5 fruit fly cellular contexts compared by ENCODE assay signal in the genomic region with DNA sequence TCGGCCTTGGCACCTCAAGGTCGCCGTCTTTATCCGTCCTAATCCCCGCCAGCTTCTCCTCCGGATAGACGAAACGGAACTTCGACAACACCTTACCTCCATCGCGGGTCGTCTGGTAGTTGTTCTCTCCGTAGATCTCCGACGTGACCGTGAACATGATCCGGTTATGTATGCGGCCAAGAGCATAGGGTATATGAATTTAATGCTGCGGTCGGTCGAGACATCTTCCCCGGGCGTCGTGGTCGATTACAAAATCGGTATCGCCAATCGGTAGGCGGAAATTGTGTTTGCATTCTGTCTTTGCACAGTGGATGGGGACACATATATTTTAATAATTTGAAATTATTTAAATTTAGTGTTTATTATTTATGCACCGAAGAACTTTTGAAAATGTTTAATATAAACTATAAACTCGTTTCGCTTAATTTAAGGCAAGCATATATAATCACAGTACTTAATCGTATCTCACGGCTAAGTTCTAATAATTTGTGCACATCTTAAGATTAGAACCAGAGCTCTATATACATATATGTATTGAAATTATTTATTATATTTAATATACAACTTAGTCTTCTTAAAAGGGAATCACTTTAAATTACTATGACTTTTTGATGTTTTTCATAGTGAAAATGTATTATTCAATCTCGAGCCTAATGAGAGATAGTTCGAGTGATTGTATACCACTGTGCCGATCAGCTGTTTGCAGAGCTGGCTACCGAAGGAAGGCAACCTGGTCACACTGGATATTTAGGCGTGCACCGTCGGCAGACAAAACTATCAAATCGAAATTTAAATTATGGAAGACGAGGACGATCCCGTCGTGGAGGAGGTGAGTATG.
TF ChIP-seq lines count a peak whose summit lies in the region.

A gene (minus strand): TSS at position 268 of the 838 bp plus-strand sequence.
A gene (plus strand): TSS at position 733 of the 838 bp plus-strand sequence.

TF ChIP-seq in whole organism, adult, 20 proteins besides CTCF, POLR2A, EP300 and RAD21 (continued from another document):
- TF ChIP-seq CG1620 (GFP tag; optimal IDR thresholded peaks at IDR 0.05; lab: Kevin White, UChicago) = peak; percentile 42
- TF ChIP-seq CG14711 (tag; optimal IDR thresholded peaks at IDR 0.05; lab: Kevin White, UChicago) = peak; percentile 86
- peak; percentile 93 for TF ChIP-seq CG33017 (tag; optimal IDR thresholded peaks at IDR 0.05; lab: Kevin White, UChicago)
- peak; percentile 84 for TF ChIP-seq Clk (GFP tag; optimal IDR thresholded peaks at IDR 0.05; lab: Kevin White, UChicago)

TF ChIP-seq in whole organism, embryonic, 481 proteins besides CTCF, POLR2A, EP300 and RAD21 (continued from another document and continues in another):
- TF ChIP-seq Neu2 (GFP tag; optimal IDR thresholded peaks at IDR 0.05; lab: Kevin White, UChicago; ENCODE audit: borderline replicate concordance) = peak; percentile 53
- peak; percentile 86 for TF ChIP-seq Vsx1 (GFP tag; optimal IDR thresholded peaks at IDR 0.05; lab: Kevin White, UChicago)
- TF ChIP-seq CG14441 (GFP tag; IDR thresholded peaks at IDR 0.05; lab: Robert Waterston, UW) = peak; percentile 75
- no peak for TF ChIP-seq da (GFP tag; optimal IDR thresholded peaks at IDR 0.05; lab: Kevin White, UChicago)
- no peak for TF ChIP-seq CG1832 (GFP tag; optimal IDR thresholded peaks at IDR 0.05; lab: Kevin White, UChicago)
- TF ChIP-seq lilli (GFP tag; optimal IDR thresholded peaks at IDR 0.05; lab: Kevin White, UChicago) = peak; percentile 81
- TF ChIP-seq NFAT (GFP tag; IDR thresholded peaks at IDR 0.05; lab: Robert Waterston, UW) = peak; percentile 61
- TF ChIP-seq Taf1 (GFP tag; IDR thresholded peaks at IDR 0.05; lab: Robert Waterston, UW) = peak; percentile 76
- TF ChIP-seq CG32767 (GFP tag; IDR thresholded peaks at IDR 0.05; lab: Robert Waterston, UW) = peak; percentile 78; the same call in 1 of the 2 replicates
- peak; percentile 51 for TF ChIP-seq Atf-2 (GFP tag; optimal IDR thresholded peaks at IDR 0.05; lab: Kevin White, UChicago)
- TF ChIP-seq dm (GFP tag; optimal IDR thresholded peaks at IDR 0.05; lab: Kevin White, UChicago) = peak; percentile 68
- peak; percentile 92 for TF ChIP-seq D19A (tag; optimal IDR thresholded peaks at IDR 0.05; lab: Kevin White, UChicago)
- TF ChIP-seq esg (GFP tag; conservative IDR thresholded peaks at IDR 0.05; lab: Robert Waterston, UW) = peak; percentile 85
- peak; percentile 94 for TF ChIP-seq PHDP (tag; optimal IDR thresholded peaks at IDR 0.05; lab: Kevin White, UChicago)
- TF ChIP-seq CG17568 (GFP tag; optimal IDR thresholded peaks at IDR 0.05; lab: Kevin White, UChicago) = peak; percentile 88
- peak; percentile 95 for TF ChIP-seq CG1233 (GFP tag; optimal IDR thresholded peaks at IDR 0.05; lab: Kevin White, UChicago)
- peak; percentile 45; the same call in 1 of the 2 replicates for TF ChIP-seq sens-2 (GFP tag; IDR thresholded peaks at IDR 0.05; lab: Robert Waterston, UW)
- no peak for TF ChIP-seq bbx (GFP tag; IDR thresholded peaks at IDR 0.05; lab: Robert Waterston, UW; ENCODE audit: partially characterized antibody)
- peak; percentile 63; the same call in 1 of the 2 replicates for TF ChIP-seq cas (GFP tag; IDR thresholded peaks at IDR 0.05; lab: Robert Waterston, UW)
- TF ChIP-seq tup (GFP tag; optimal IDR thresholded peaks at IDR 0.05; lab: Kevin White, UChicago) = peak; percentile 66
- peak; percentile 80 for TF ChIP-seq Awh (GFP tag; IDR thresholded peaks at IDR 0.05; lab: Robert Waterston, UW)
- peak; percentile 79 for TF ChIP-seq CG12155 (GFP tag; optimal IDR thresholded peaks at IDR 0.05; lab: Kevin White, UChicago)
- peak; percentile 70; the same call in 2 of the 3 replicates for TF ChIP-seq CG11456 (GFP tag; IDR thresholded peaks at IDR 0.05; lab: Robert Waterston, UW)
- TF ChIP-seq CG10431 (GFP tag; optimal IDR thresholded peaks at IDR 0.05; lab: Kevin White, UChicago) = peak; percentile 90
- TF ChIP-seq CG31388 (GFP tag; optimal IDR thresholded peaks at IDR 0.05; lab: Kevin White, UChicago) = peak; percentile 65
- peak; percentile 96 for TF ChIP-seq CG15269 (tag; optimal IDR thresholded peaks at IDR 0.05; lab: Kevin White, UChicago)
- peak; percentile 91 for TF ChIP-seq CG32532 (GFP tag; IDR thresholded peaks at IDR 0.05; lab: Robert Waterston, UW)
- TF ChIP-seq Dfd (GFP tag; optimal IDR thresholded peaks at IDR 0.05; lab: Kevin White, UChicago) = no peak

TF ChIP-seq in whole organism, prepupa, 60 proteins besides CTCF, POLR2A, EP300 and RAD21 (continued from another document and continues in another):
- TF ChIP-seq Hr39 (GFP tag; optimal IDR thresholded peaks at IDR 0.05; lab: Kevin White, UChicago) (peak; percentile 65), acj6 (GFP tag; optimal IDR thresholded peaks at IDR 0.05; lab: Kevin White, UChicago) (peak; percentile 94), net (GFP tag; optimal IDR thresholded peaks at IDR 0.05; lab: Kevin White, UChicago) (peak; percentile 89), CG10631 (GFP tag; optimal IDR thresholded peaks at IDR 0.05; lab: Kevin White, UChicago) (peak; percentile 94), svp (GFP tag; lab: Kevin White, UChicago) (peak; percentile 89), CG11902 (GFP tag; optimal IDR thresholded peaks at IDR 0.05; lab: Kevin White, UChicago) (peak; percentile 80), dac (GFP tag; optimal IDR thresholded peaks at IDR 0.05; lab: Kevin White, UChicago) (peak; percentile 94), CG3032 (tag; optimal IDR thresholded peaks at IDR 0.05; lab: Kevin White, UChicago) (peak; percentile 95), CG7368 (GFP tag; optimal IDR thresholded peaks at IDR 0.05; lab: Kevin White, UChicago) (peak; percentile 83), CG3919 (GFP tag; optimal IDR thresholded peaks at IDR 0.05; lab: Kevin White, UChicago) (peak; percentile 89), Met (GFP tag; optimal IDR thresholded peaks at IDR 0.05; lab: Kevin White, UChicago) (peak; percentile 85), achi (GFP tag; optimal IDR thresholded peaks at IDR 0.05; lab: Kevin White, UChicago) (peak; percentile 92), dsx (GFP tag; optimal IDR thresholded peaks at IDR 0.05; lab: Kevin White, UChicago; ENCODE audit: poor library complexity, severe bottlenecking) (peak; percentile 89), CG6276 (GFP tag; optimal IDR thresholded peaks at IDR 0.05; lab: Kevin White, UChicago) (peak; percentile 96), Gug (GFP tag; IDR thresholded peaks at IDR 0.05; lab: Robert Waterston, UW) (peak; percentile 80), CG11762 (GFP tag; optimal IDR thresholded peaks at IDR 0.05; lab: Kevin White, UChicago; ENCODE audit: insufficient read depth) (peak; percentile 90), CG6163 (GFP tag; IDR thresholded peaks at IDR 0.05; lab: Robert Waterston, UW) (peak; percentile 79), fkh (GFP tag; optimal IDR thresholded peaks at IDR 0.05; lab: Kevin White, UChicago) (peak; percentile 70), Eip75B (GFP tag; optimal IDR thresholded peaks at IDR 0.05; lab: Kevin White, UChicago) (peak; percentile 74), fd59A (GFP tag; optimal IDR thresholded peaks at IDR 0.05; lab: Kevin White, UChicago) (peak; percentile 80), topi (GFP tag; optimal IDR thresholded peaks at IDR 0.05; lab: Kevin White, UChicago) (peak; percentile 81), CG10669 (GFP tag; optimal IDR thresholded peaks at IDR 0.05; lab: Kevin White, UChicago) (peak; percentile 90), CG8319 (GFP tag; optimal IDR thresholded peaks at IDR 0.05; lab: Kevin White, UChicago) (peak; percentile 86), pdm3 (GFP tag; optimal IDR thresholded peaks at IDR 0.05; lab: Kevin White, UChicago) (peak; percentile 84), Lpt (GFP tag; optimal IDR thresholded peaks at IDR 0.05; lab: Kevin White, UChicago) (peak; percentile 90), Smox (GFP tag; optimal IDR thresholded peaks at IDR 0.05; lab: Kevin White, UChicago) (peak; percentile 84), Ets96B (tag; optimal IDR thresholded peaks at IDR 0.05; lab: Kevin White, UChicago) (peak; percentile 91), spab (GFP tag; optimal IDR thresholded peaks at IDR 0.05; lab: Kevin White, UChicago) (peak; percentile 89), CG15336 (GFP tag; IDR thresholded peaks at IDR 0.05; lab: Robert Waterston, UW) (peak; percentile 87)

TF ChIP-seq in whole organism, pupa, 21 proteins besides CTCF, POLR2A, EP300 and RAD21 (continued from another document):
- peak; percentile 95 for TF ChIP-seq CG8159 (tag; optimal IDR thresholded peaks at IDR 0.05; lab: Kevin White, UChicago)
- TF ChIP-seq gl (tag; optimal IDR thresholded peaks at IDR 0.05; lab: Kevin White, UChicago) = peak; percentile 60
- peak; percentile 46; the same call in 1 of the 2 replicates for TF ChIP-seq CG10348 (GFP tag; IDR thresholded peaks at IDR 0.05; lab: Robert Waterston, UW)

TF ChIP-seq in whole organism, wandering third instar larva, 38 proteins besides CTCF, POLR2A, EP300 and RAD21 (continued from another document):
- peak; percentile 52 for TF ChIP-seq Rel (GFP tag; optimal IDR thresholded peaks at IDR 0.05; lab: Kevin White, UChicago)
- TF ChIP-seq Rel (tag; optimal IDR thresholded peaks at IDR 0.05; lab: Kevin White, UChicago) = peak; percentile 71
- peak; percentile 89 for TF ChIP-seq CG9705 (GFP tag; optimal IDR thresholded peaks at IDR 0.05; lab: Kevin White, UChicago)
- TF ChIP-seq woc (GFP tag; optimal IDR thresholded peaks at IDR 0.05; lab: Kevin White, UChicago) = peak; percentile 74
- TF ChIP-seq psq (GFP tag; optimal IDR thresholded peaks at IDR 0.05; lab: Kevin White, UChicago) = peak; percentile 86
- peak; percentile 96 for TF ChIP-seq Sp1 (GFP tag; optimal IDR thresholded peaks at IDR 0.05; lab: Kevin White, UChicago)
- peak; percentile 86 for TF ChIP-seq OdsH (GFP tag; optimal IDR thresholded peaks at IDR 0.05; lab: Kevin White, UChicago)
- peak in 1 of 2 experiments; percentile 91 for TF ChIP-seq foxo (GFP tag; optimal IDR thresholded peaks at IDR 0.05; lab: Kevin White, UChicago)
- TF ChIP-seq Jra (GFP tag; optimal IDR thresholded peaks at IDR 0.05; lab: Kevin White, UChicago) = peak; percentile 70
- peak; percentile 82 for TF ChIP-seq h (GFP tag; optimal IDR thresholded peaks at IDR 0.05; lab: Kevin White, UChicago)
- peak; percentile 7 for TF ChIP-seq CG32264 (GFP tag; optimal IDR thresholded peaks at IDR 0.05; lab: Kevin White, UChicago)
